Worm (Caenorhabditis elegans): ENCODE results near the gene R107.2.

- TF ChIP-seq snpc-4 (tag; optimal IDR thresholded peaks at IDR 0.05) = no peak
- no peak for TF ChIP-seq hlh-11 (tag; optimal IDR thresholded peaks at IDR 0.05)
- no peak for TF ChIP-seq lsy-2 (tag; optimal IDR thresholded peaks at IDR 0.05)
- TF ChIP-seq nhr-77 (tag; optimal IDR thresholded peaks at IDR 0.05) = no peak
- no peak for TF ChIP-seq lin-15B (tag; optimal IDR thresholded peaks at IDR 0.05)
- no peak for TF ChIP-seq egl-27 (tag; optimal IDR thresholded peaks at IDR 0.05)
- TF ChIP-seq nhr-76 (tag; optimal IDR thresholded peaks at IDR 0.05) = no peak
- TF ChIP-seq unc-39 (tag; optimal IDR thresholded peaks at IDR 0.05) = no peak
- TF ChIP-seq zip-11 (GFP tag; IDR thresholded peaks at IDR 0.05) = no peak
These were observed 43.6 kb upstream of the R107.2 start, which contains the start of the genes mccc-2 and mrpl-44 for ce11 chrIII:9089325-9089823.
